Worm (Caenorhabditis elegans): ENCODE measurements around the gene K08F9.1.
A peak's percentile ranks its signal among the peaks of the same experiment; 100 is the strongest.

The K08F9.1 gene

ce11 chrV:15186259-15186927, 43.2 kb upstream of the K08F9.1 start, which contains the start of gene Y75B12B.3 (continued):
- no peak for TF ChIP-seq nhr-27 (tag; optimal IDR thresholded peaks at IDR 0.05)
- no peak for TF ChIP-seq lsy-27 (tag; optimal IDR thresholded peaks at IDR 0.05; ENCODE audit: borderline replicate concordance, insufficient read depth)
- peak; percentile 10; the same call in 1 of the 2 replicates for TF ChIP-seq madf-8 (GFP tag; conservative IDR thresholded peaks at IDR 0.05)
- TF ChIP-seq F55B11.4 (tag; optimal IDR thresholded peaks at IDR 0.05; ENCODE audit: borderline replicate concordance, insufficient read depth): no peak
- TF ChIP-seq ztf-28 (GFP tag; IDR thresholded peaks at IDR 0.05): no peak
- TF ChIP-seq B0019.2 (GFP tag; conservative IDR thresholded peaks at IDR 0.05): no peak
- TF ChIP-seq cebp-2 (GFP tag; IDR thresholded peaks at IDR 0.05): no peak
- TF ChIP-seq rcor-1 (GFP tag; IDR thresholded peaks at IDR 0.05): peak; percentile 5; the same call in 1 of the 2 replicates
- TF ChIP-seq somi-1 (GFP tag; optimal IDR thresholded peaks at IDR 0.05): no peak
- peak; percentile 7 for TF ChIP-seq B0261.1 (tag; optimal IDR thresholded peaks at IDR 0.05)
- TF ChIP-seq chd-7 (tag; optimal IDR thresholded peaks at IDR 0.05): no peak
- 0 out of 2 replicates have a peak, but pooled peaks have one; percentile 5 for TF ChIP-seq Y95B8A.8 (GFP tag; IDR thresholded peaks at IDR 0.05)
- TF ChIP-seq xnd-1 (tag; optimal IDR thresholded peaks at IDR 0.05): peak; percentile 11
- TF ChIP-seq F10E7.11 (tag; optimal IDR thresholded peaks at IDR 0.05): no peak
- TF ChIP-seq ztf-25 (GFP tag; IDR thresholded peaks at IDR 0.05): 0 out of 2 replicates have a peak, but pooled peaks have one; percentile 56
- peak; percentile 47; the same call in 1 of the 2 replicates for TF ChIP-seq ceh-100 (GFP tag; IDR thresholded peaks at IDR 0.05)
- no peak for TF ChIP-seq let-607 (tag; optimal IDR thresholded peaks at IDR 0.05)
- peak; percentile 73 for TF ChIP-seq ceh-79 (tag; optimal IDR thresholded peaks at IDR 0.05)
- no peak for TF ChIP-seq mel-28 (tag; optimal IDR thresholded peaks at IDR 0.05; ENCODE audit: borderline replicate concordance)
- TF ChIP-seq bed-1 (GFP tag; IDR thresholded peaks at IDR 0.05): no peak
- 0 out of 2 replicates have a peak, but pooled peaks have one; percentile 9 for TF ChIP-seq nfyb-1 (GFP tag; IDR thresholded peaks at IDR 0.05)
- no peak for TF ChIP-seq nhr-179 (tag; optimal IDR thresholded peaks at IDR 0.05)
- TF ChIP-seq tbx-9 (tag; optimal IDR thresholded peaks at IDR 0.05; ENCODE audit: borderline replicate concordance): no peak
- peak; percentile 73 for TF ChIP-seq ama-1 (optimal IDR thresholded peaks at IDR 0.05)
- TF ChIP-seq ama-1 (GFP tag; optimal IDR thresholded peaks at IDR 0.05): peak in 1 of 2 experiments; percentile 9
- TF ChIP-seq repo-1 (tag; optimal IDR thresholded peaks at IDR 0.05): no peak
- TF ChIP-seq sptf-2 (GFP tag; optimal IDR thresholded peaks at IDR 0.05): no peak
- TF ChIP-seq madf-3 (GFP tag; IDR thresholded peaks at IDR 0.05): 0 out of 2 replicates have a peak, but pooled peaks have one; percentile 3
- TF ChIP-seq efl-1 (GFP tag; optimal IDR thresholded peaks at IDR 0.05): no peak
- TF ChIP-seq C17E4.6 (GFP tag; IDR thresholded peaks at IDR 0.05): 0 out of 2 replicates have a peak, but pooled peaks have one; percentile 27
- TF ChIP-seq lin-54 (GFP tag; optimal IDR thresholded peaks at IDR 0.05): peak; percentile 62
- TF ChIP-seq Y53G8AR.9 (GFP tag; conservative IDR thresholded peaks at IDR 0.05): peak; percentile 67; the same call in 1 of the 2 replicates
- TF ChIP-seq ztf-3 (GFP tag; optimal IDR thresholded peaks at IDR 0.05): no peak
- TF ChIP-seq sea-2 (GFP tag; IDR thresholded peaks at IDR 0.05): no peak
- peak; percentile 50; the same call in 1 of the 2 replicates for TF ChIP-seq attf-6 (GFP tag; IDR thresholded peaks at IDR 0.05)
- peak; percentile 84 for TF ChIP-seq F49E8.2 (tag; optimal IDR thresholded peaks at IDR 0.05; ENCODE audit: insufficient read depth)
- TF ChIP-seq snpc-1.1 (tag; optimal IDR thresholded peaks at IDR 0.05; ENCODE audit: insufficient read depth): no peak
- TF ChIP-seq ceh-40 (GFP tag; IDR thresholded peaks at IDR 0.05): no peak
- TF ChIP-seq ets-4 (GFP tag; optimal IDR thresholded peaks at IDR 0.05): no peak
- 0 out of 2 replicates have a peak, but pooled peaks have one; percentile 17 for TF ChIP-seq egl-44 (GFP tag; IDR thresholded peaks at IDR 0.05)
- TF ChIP-seq mcd-1 (GFP tag; IDR thresholded peaks at IDR 0.05): peak; percentile 51
- no peak for TF ChIP-seq lin-35 (GFP tag; optimal IDR thresholded peaks at IDR 0.05)
- peak; percentile 41; the same call in 1 of the 2 replicates for TF ChIP-seq Y56A3A.18 (GFP tag; IDR thresholded peaks at IDR 0.05)
- no peak for TF ChIP-seq akir-1 (GFP tag; optimal IDR thresholded peaks at IDR 0.05)
- TF ChIP-seq snpc-4 (GFP tag; optimal IDR thresholded peaks at IDR 0.05): peak; percentile 48
- peak in 2 of 4 experiments; percentile 0 to 37 for TF ChIP-seq snpc-4 (tag; optimal IDR thresholded peaks at IDR 0.05)
